Fruit fly (Drosophila melanogaster) whole organism, embryonic: ENCODE data around the gene da.

Source experiments
- ATbp ChIP-seq: fragments of 200-800 bp; sonication (Bioruptor generic); optimal IDR thresholded peaks from 2 replicates; lab custom pipeline; 2017; ENCODE audit warnings: missing biosample characterization, mild to moderate bottlenecking, missing genetic modification characterization, missing genetic modification reagents
- Abd-B ChIP-seq: fragments of 200-800 bp; sonication (Bioruptor generic); optimal IDR thresholded peaks from 2 replicates; lab custom pipeline; 2018; ENCODE audit warnings: missing biosample characterization, mild to moderate bottlenecking, missing genetic modification characterization, moderate library complexity
- Atf3 ChIP-seq: fragments of 200-800 bp; sonication (Bioruptor generic); optimal IDR thresholded peaks from 3 replicates; lab custom pipeline; 2016; ENCODE audit warnings: missing biosample characterization, missing genetic modification characterization
- Bdp1 ChIP-seq: fragments of 200-800 bp; sonication (Bioruptor generic); optimal IDR thresholded peaks from 3 replicates; lab custom pipeline; 2016; ENCODE audit warnings: missing biosample characterization, missing genetic modification characterization
- CG10147 ChIP-seq: fragments of 200-800 bp; sonication (Bioruptor generic); optimal IDR thresholded peaks from 2 replicates; lab custom pipeline; 2019; ENCODE audit warnings: missing biosample characterization, mild to moderate bottlenecking, missing genetic modification characterization, moderate library complexity
- CG10267 ChIP-seq: fragments of 200-800 bp; sonication (Bioruptor generic); optimal IDR thresholded peaks from 2 replicates; lab custom pipeline; 2018; ENCODE audit warnings: missing biosample characterization, mild to moderate bottlenecking, missing genetic modification characterization, moderate library complexity
- CG11560 ChIP-seq: fragments of 200-800 bp; sonication (Bioruptor generic); IDR thresholded peaks from 3 replicates; pipeline ENCODE4 v1.3.6; 2022; ENCODE audit warnings: missing biosample characterization, missing genetic modification characterization
- CG12391 ChIP-seq: fragments of 200-800 bp; sonication (Bioruptor generic); optimal IDR thresholded peaks from 3 replicates; lab custom pipeline; 2018; ENCODE audit warnings: missing biosample characterization, mild to moderate bottlenecking, missing genetic modification characterization, moderate library complexity
- CG15011 ChIP-seq: fragments of 200-800 bp; sonication (Bioruptor generic); optimal IDR thresholded peaks from 3 replicates; lab custom pipeline; 2018; ENCODE audit warnings: missing biosample characterization, mild to moderate bottlenecking, missing genetic modification characterization
- CG15269 ChIP-seq: fragments of 200-800 bp; sonication (Bioruptor generic); optimal IDR thresholded peaks from 2 replicates; lab custom pipeline; 2018; ENCODE audit warnings: missing biosample characterization, mild to moderate bottlenecking, missing genetic modification characterization, moderate library complexity
- CG17328 ChIP-seq: fragments of 200-800 bp; sonication (Bioruptor generic); IDR thresholded peaks from 2 replicates; pipeline ENCODE4 v1.3.6; 2022; ENCODE audit warnings: missing biosample characterization, missing genetic modification characterization
- CG17802 ChIP-seq: fragments of 200-800 bp; sonication (Bioruptor generic); optimal IDR thresholded peaks from 2 replicates; lab custom pipeline; 2018; ENCODE audit warnings: missing biosample characterization, mild to moderate bottlenecking, missing genetic modification characterization, moderate library complexity
- CG2678 ChIP-seq: fragments of 200-800 bp; sonication (Bioruptor generic); optimal IDR thresholded peaks from 3 replicates; lab custom pipeline; 2019; ENCODE audit warnings: missing biosample characterization, mild to moderate bottlenecking, missing genetic modification characterization, moderate library complexity
- CG30020 ChIP-seq: fragments of 200-800 bp; optimal IDR thresholded peaks from 2 replicates; lab custom pipeline; 2019; ENCODE audit warnings: missing biosample characterization, mild to moderate bottlenecking, missing genetic modification characterization, moderate library complexity
- CG31441 ChIP-seq: fragments of 200-800 bp; sonication (Bioruptor generic); IDR thresholded peaks from 2 replicates; pipeline ENCODE4 v1.3.6; 2022; ENCODE audit warnings: missing biosample characterization, missing genetic modification characterization
- CG32772 ChIP-seq: fragments of 200-800 bp; sonication (Bioruptor generic); IDR thresholded peaks from 2 replicates; pipeline ENCODE4 v1.3.6; 2022; ENCODE audit warnings: missing biosample characterization, missing genetic modification characterization
- CG33213 ChIP-seq: fragments of 200-800 bp; sonication (Bioruptor generic); optimal IDR thresholded peaks from 3 replicates; lab custom pipeline; 2016; ENCODE audit warnings: missing biosample characterization, missing genetic modification characterization
- CG6791 ChIP-seq: fragments of 200-800 bp; sonication (Bioruptor generic); IDR thresholded peaks from 3 replicates; pipeline ENCODE4 v1.3.6; 2022; ENCODE audit warnings: missing biosample characterization, missing genetic modification characterization; ENCODE audit not compliant: partially characterized antibody
- CG7271 ChIP-seq: fragments of 200-800 bp; sonication (Bioruptor generic); optimal IDR thresholded peaks from 2 replicates; lab custom pipeline; 2018; ENCODE audit warnings: missing biosample characterization, mild to moderate bottlenecking, missing genetic modification characterization, moderate library complexity
- CG7372 ChIP-seq: fragments of 200-800 bp; sonication (Bioruptor generic); IDR thresholded peaks from 2 replicates; pipeline ENCODE4 v1.3.6; 2022; ENCODE audit warnings: missing biosample characterization, missing genetic modification characterization
- CG7839 ChIP-seq: fragments of 200-800 bp; sonication (Bioruptor generic); optimal IDR thresholded peaks from 3 replicates; lab custom pipeline; 2018; ENCODE audit warnings: missing biosample characterization, mild to moderate bottlenecking, missing genetic modification characterization, moderate library complexity
- CG8944 ChIP-seq: fragments of 200-800 bp; sonication (Bioruptor generic); optimal IDR thresholded peaks from 3 replicates; lab custom pipeline; 2016; ENCODE audit warnings: missing biosample characterization, missing genetic modification characterization
- CG9215 ChIP-seq: fragments of 200-800 bp; sonication (Bioruptor generic); IDR thresholded peaks from 2 replicates; pipeline ENCODE4 v1.3.6; 2022; ENCODE audit warnings: missing biosample characterization, missing genetic modification characterization
- CkIIα-i1 ChIP-seq: fragments of 200-800 bp; sonication (Bioruptor generic); IDR thresholded peaks from 2 replicates; pipeline ENCODE4 v1.3.6; 2022; ENCODE audit warnings: missing biosample characterization, missing genetic modification characterization
- Dbx ChIP-seq: fragments of 200-800 bp; sonication (Bioruptor generic); IDR thresholded peaks from 3 replicates; pipeline ENCODE4 v1.3.6; 2022; ENCODE audit warnings: missing biosample characterization, missing genetic modification characterization
- Dll ChIP-seq: fragments of 200-800 bp; sonication (Bioruptor generic); IDR thresholded peaks from 4 replicates; pipeline ENCODE4 v1.3.6; 2022; ENCODE audit warnings: missing biosample characterization, missing genetic modification characterization; ENCODE audit not compliant: partially characterized antibody
- ERR ChIP-seq: fragments of 200-800 bp; sonication (Bioruptor generic); optimal IDR thresholded peaks from 2 replicates; lab custom pipeline; 2016; ENCODE audit warnings: missing biosample characterization, missing genetic modification characterization
- Gsc ChIP-seq: fragments of 200-800 bp; sonication (Bioruptor generic); IDR thresholded peaks from 2 replicates; pipeline ENCODE4 v1.3.6; 2022; ENCODE audit warnings: missing biosample characterization, missing genetic modification characterization
- HLHmδ ChIP-seq: fragments of 200-800 bp; sonication (Bioruptor generic); optimal IDR thresholded peaks from 2 replicates; lab custom pipeline; 2018; ENCODE audit warnings: missing biosample characterization, mild to moderate bottlenecking, missing genetic modification characterization, moderate library complexity
- Nf-YC ChIP-seq: fragments of 200-800 bp; optimal IDR thresholded peaks from 3 replicates; lab custom pipeline; 2019; ENCODE audit warnings: missing biosample characterization, mild to moderate bottlenecking, missing genetic modification characterization, moderate library complexity
- Rfx ChIP-seq: fragments of 200-800 bp; sonication (Bioruptor generic); IDR thresholded peaks from 2 replicates; pipeline ENCODE4 v1.3.6; 2022; ENCODE audit warnings: missing biosample characterization, missing genetic modification characterization
- Sox102F ChIP-seq: fragments of 200-800 bp; sonication (Bioruptor generic); optimal IDR thresholded peaks from 2 replicates; lab custom pipeline; 2018; ENCODE audit warnings: missing biosample characterization, mild to moderate bottlenecking, missing genetic modification characterization, moderate library complexity
- Sry-β ChIP-seq: fragments of 200-800 bp; sonication (Bioruptor generic); optimal IDR thresholded peaks from 2 replicates; lab custom pipeline; 2018; ENCODE audit warnings: missing biosample characterization, mild to moderate bottlenecking, missing genetic modification characterization, moderate library complexity
- Vsx1 ChIP-seq: fragments of 200-800 bp; sonication (Bioruptor generic); optimal IDR thresholded peaks from 2 replicates; lab custom pipeline; 2017; ENCODE audit warnings: missing biosample characterization, mild to moderate bottlenecking, missing genetic modification characterization, missing genetic modification reagents
- Xrp1 ChIP-seq: fragments of 200-800 bp; sonication (Bioruptor generic); IDR thresholded peaks from 2 replicates; pipeline ENCODE4 v1.3.6; 2022; ENCODE audit warnings: missing biosample characterization, missing genetic modification characterization
- danr ChIP-seq: fragments of 200-800 bp; sonication (Bioruptor generic); IDR thresholded peaks from 2 replicates; pipeline ENCODE4 v1.3.6; 2022; ENCODE audit warnings: missing biosample characterization, missing genetic modification characterization
- disco-r ChIP-seq: fragments of 200-800 bp; sonication (Bioruptor generic); optimal IDR thresholded peaks from 2 replicates; lab custom pipeline; 2016; ENCODE audit warnings: missing biosample characterization, missing genetic modification characterization
- fd102C ChIP-seq: fragments of 200-800 bp; sonication (Bioruptor generic); optimal IDR thresholded peaks from 2 replicates; lab custom pipeline; 2018; ENCODE audit warnings: missing biosample characterization, mild to moderate bottlenecking, missing genetic modification characterization, moderate library complexity
- fd3F ChIP-seq: fragments of 200-800 bp; sonication (Bioruptor generic); optimal IDR thresholded peaks from 2 replicates; lab custom pipeline; 2018; ENCODE audit warnings: missing biosample characterization, mild to moderate bottlenecking, missing genetic modification characterization, moderate library complexity
- fru ChIP-seq: fragments of >200 bp; optimal IDR thresholded peaks from 2 replicates; lab custom pipeline; 2017
- her ChIP-seq: fragments of 200-800 bp; sonication (Bioruptor generic); optimal IDR thresholded peaks from 2 replicates; lab custom pipeline; 2016; ENCODE audit warnings: missing biosample characterization, missing genetic modification characterization
- jigr1 ChIP-seq: fragments of 200-800 bp; sonication (Bioruptor generic); IDR thresholded peaks from 3 replicates; pipeline ENCODE4 v1.3.6; 2022; ENCODE audit warnings: missing biosample characterization, missing genetic modification characterization
- lmd ChIP-seq: fragments of 200-800 bp; sonication (Bioruptor generic); IDR thresholded peaks from 2 replicates; pipeline ENCODE4 v1.3.6; 2022; ENCODE audit warnings: missing biosample characterization, missing genetic modification characterization
- pros ChIP-seq: fragments of 200-800 bp; sonication (Bioruptor generic); optimal IDR thresholded peaks from 3 replicates; lab custom pipeline; 2019; ENCODE audit warnings: missing biosample characterization, mild to moderate bottlenecking, missing genetic modification characterization, moderate library complexity
- row ChIP-seq: fragments of 200-800 bp; sonication (Bioruptor generic); IDR thresholded peaks from 3 replicates; pipeline ENCODE4 v1.3.6; 2022; ENCODE audit warnings: missing biosample characterization, missing genetic modification characterization
- sc ChIP-seq, 3 experiments: fragments of >200 bp in 2 of 3; fragments of 200-800 bp in 1 of 3; sonication (Bioruptor generic) in 1 of 3; optimal IDR thresholded peaks; 2 replicates in 2 of 3; 3 replicates in 1 of 3; lab custom pipeline; 2017; ENCODE audit warnings: mild to moderate bottlenecking in 1 of 3, missing biosample characterization in 1 of 3, missing genetic modification characterization in 1 of 3, missing genetic modification reagents in 1 of 3
- schlank ChIP-seq: fragments of 200-800 bp; sonication (Bioruptor generic); optimal IDR thresholded peaks from 2 replicates; lab custom pipeline; 2018; ENCODE audit warnings: missing biosample characterization, mild to moderate bottlenecking, missing genetic modification characterization
- ssp ChIP-seq: fragments of 200-800 bp; sonication (Bioruptor generic); IDR thresholded peaks from 2 replicates; pipeline ENCODE4 v1.3.6; 2022; ENCODE audit warnings: missing biosample characterization, missing genetic modification characterization
- sug ChIP-seq: fragments of 200-800 bp; optimal IDR thresholded peaks from 2 replicates; lab custom pipeline; 2019; ENCODE audit warnings: missing biosample characterization, mild to moderate bottlenecking, missing genetic modification characterization, moderate library complexity
- tx ChIP-seq: fragments of 200-800 bp; sonication (Bioruptor generic); optimal IDR thresholded peaks from 2 replicates; lab custom pipeline; 2016; ENCODE audit warnings: missing biosample characterization, missing genetic modification characterization
- zen ChIP-seq: fragments of 200-800 bp; sonication (Bioruptor generic); optimal IDR thresholded peaks from 3 replicates; lab custom pipeline; 2018; ENCODE audit warnings: missing biosample characterization, mild to moderate bottlenecking, missing genetic modification characterization, moderate library complexity

The da gene

DNA sequence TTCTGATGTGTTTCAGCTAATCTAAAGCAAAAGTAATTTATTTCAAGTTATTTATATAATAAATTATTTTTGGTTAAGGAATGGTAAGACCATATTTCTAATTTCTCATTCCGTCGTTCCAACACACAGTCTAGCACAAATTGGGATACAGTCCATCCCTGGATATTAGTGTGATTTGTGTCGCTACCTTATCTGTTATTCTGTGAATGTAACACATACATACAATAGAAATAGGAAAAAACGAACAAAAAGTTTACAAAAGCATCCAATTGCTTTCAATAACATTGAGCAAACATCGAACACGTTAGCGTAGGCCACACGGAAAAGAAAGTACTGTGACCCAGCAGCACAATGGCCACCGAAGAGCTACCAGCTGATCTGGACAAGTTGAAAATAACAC is 21.4 kb upstream of the da start, which contains the start of gene CG5056 (continued):
- TF ChIP-seq CG10267 (tag; lab: Kevin White, UChicago): peak; percentile 57
- TF ChIP-seq CG7271 (tag; lab: Kevin White, UChicago): peak; percentile 11
- TF ChIP-seq CG17802 (tag; lab: Kevin White, UChicago): peak; percentile 83
- no peak for TF ChIP-seq Bdp1 (GFP tag; lab: Kevin White, UChicago)
- TF ChIP-seq CG2678 (tag; lab: Kevin White, UChicago): no peak
- no peak for TF ChIP-seq HLHmδ (GFP tag; lab: Kevin White, UChicago)
- no peak for TF ChIP-seq Atf3 (GFP tag; lab: Kevin White, UChicago)
- TF ChIP-seq Dbx (GFP tag; lab: Robert Waterston, UW): no peak
- TF ChIP-seq CG32772 (GFP tag; lab: Robert Waterston, UW): no peak
- TF ChIP-seq CG7839: no peak
- no peak for TF ChIP-seq tx (GFP tag; lab: Kevin White, UChicago)
- TF ChIP-seq Rfx (GFP tag; lab: Robert Waterston, UW): no peak
- TF ChIP-seq CG15011 (GFP tag; lab: Kevin White, UChicago): no peak
- TF ChIP-seq fd3F (GFP tag; lab: Kevin White, UChicago): no peak
- peak; percentile 47 for TF ChIP-seq CG12391 (tag; lab: Kevin White, UChicago)
- 0 out of 3 replicates have a peak, but pooled peaks have one; percentile 25 for TF ChIP-seq CG6791 (GFP tag; lab: Robert Waterston, UW)
- TF ChIP-seq ERR (GFP tag; lab: Kevin White, UChicago): no peak
- TF ChIP-seq fd102C (GFP tag; lab: Kevin White, UChicago): no peak
- no peak for TF ChIP-seq Gsc (GFP tag; lab: Robert Waterston, UW)
- no peak for TF ChIP-seq CG17328 (GFP tag; lab: Robert Waterston, UW)
- peak; percentile 53 for TF ChIP-seq Nf-YC (tag; lab: Kevin White, UChicago)
- TF ChIP-seq CG15269: no peak
- no peak for TF ChIP-seq Vsx1
- peak; percentile 28; the same call in 1 of the 4 replicates for TF ChIP-seq Dll (GFP tag; lab: Robert Waterston, UW)
- peak; percentile 36 for TF ChIP-seq Abd-B (GFP tag; lab: Kevin White, UChicago)
- TF ChIP-seq CG9215 (GFP tag; lab: Robert Waterston, UW): no peak
- TF ChIP-seq her (GFP tag; lab: Kevin White, UChicago): peak; percentile 95
- TF ChIP-seq CG7372 (GFP tag; lab: Robert Waterston, UW): no peak
- TF ChIP-seq CG8944 (GFP tag; lab: Kevin White, UChicago): no peak
- TF ChIP-seq sc (optimal IDR thresholded peaks at IDR 0.05; lab: Kevin White, UChicago): no peak
- no peak for TF ChIP-seq sc (GFP tag; optimal IDR thresholded peaks at IDR 0.05; lab: Kevin White, UChicago)
- TF ChIP-seq CG31441 (GFP tag; lab: Robert Waterston, UW): no peak
- peak; percentile 50 for TF ChIP-seq Sry-β (GFP tag; lab: Kevin White, UChicago)
- TF ChIP-seq ATbp (GFP tag; lab: Kevin White, UChicago): no peak
- no peak for TF ChIP-seq Sox102F (GFP tag; lab: Kevin White, UChicago)
- peak; percentile 41 for TF ChIP-seq zen (tag; lab: Kevin White, UChicago)
- TF ChIP-seq CG10147 (GFP tag; lab: Kevin White, UChicago): peak; percentile 48
- TF ChIP-seq CkIIα-i1 (GFP tag; lab: Robert Waterston, UW): no peak
- TF ChIP-seq fru (lab: Kevin White, UChicago): no peak
- no peak for TF ChIP-seq schlank
- peak; percentile 17; the same call in 1 of the 2 replicates for TF ChIP-seq Xrp1
- no peak for TF ChIP-seq pros (GFP tag; lab: Kevin White, UChicago)
- peak; percentile 37 for TF ChIP-seq sug (tag; lab: Kevin White, UChicago)
- TF ChIP-seq jigr1 (GFP tag; lab: Robert Waterston, UW): no peak; the same call in 2 of the 3 replicates
- no peak for TF ChIP-seq danr (GFP tag; lab: Robert Waterston, UW)
- peak; percentile 100 for TF ChIP-seq CG30020 (tag; lab: Kevin White, UChicago)
- peak; percentile 86 for TF ChIP-seq row (GFP tag; lab: Robert Waterston, UW)
- peak; percentile 39; the same call in 1 of the 2 replicates for TF ChIP-seq ssp (GFP tag; lab: Robert Waterston, UW)
- peak; percentile 16; the same call in 1 of the 2 replicates for TF ChIP-seq lmd (GFP tag; lab: Robert Waterston, UW)
- no peak for TF ChIP-seq CG11560 (tag; lab: Robert Waterston, UW)
- TF ChIP-seq disco-r (GFP tag; lab: Kevin White, UChicago): no peak
- no peak for TF ChIP-seq CG33213 (GFP tag; lab: Kevin White, UChicago)
